Worm (Caenorhabditis elegans) whole organism, young adult: Measurements from ENCODE around the gene C09G12.5.

ENCODE experiments used
- F22D6.2 ChIP-seq: sonication (generic microtip); optimal IDR thresholded peaks from 2 replicates; lab custom pipeline; 2016; ENCODE audit warnings: mild to moderate bottlenecking, missing genetic modification characterization, missing compliant biosample characterization
- K12H6.12 ChIP-seq: fragments of 200-800 bp; sonication (Bioruptor generic); optimal IDR thresholded peaks from 2 replicates; lab custom pipeline; 2018; ENCODE audit warnings: mild to moderate bottlenecking, missing genetic modification characterization, missing compliant biosample characterization
- ama-1 ChIP-seq, 3 experiments: fragments of 150-350 bp in 1 of 3; sonication (generic microtip) in 2 of 3; optimal IDR thresholded peaks; 2 replicates each; lab custom pipeline; 2014 to 2018; ENCODE audit warnings: missing biosample characterization in 2 of 3, missing genetic modification characterization in 2 of 3, missing genetic modification reagents in 2 of 3
- snpc-4 ChIP-seq, 5 experiments: fragments of 150-350 bp in 1 of 5; sonication (generic microtip) in 4 of 5; optimal IDR thresholded peaks; 2 replicates each; lab custom pipeline; 2014 to 2018; ENCODE audit warnings: missing genetic modification characterization in 5 of 5, missing biosample characterization in 3 of 5, antibody characterized with exemption in 2 of 5, mild to moderate bottlenecking in 2 of 5, missing compliant biosample characterization in 2 of 5, missing genotype in 2 of 5, moderate library complexity in 2 of 5, missing genetic modification reagents in 1 of 5

DNA sequence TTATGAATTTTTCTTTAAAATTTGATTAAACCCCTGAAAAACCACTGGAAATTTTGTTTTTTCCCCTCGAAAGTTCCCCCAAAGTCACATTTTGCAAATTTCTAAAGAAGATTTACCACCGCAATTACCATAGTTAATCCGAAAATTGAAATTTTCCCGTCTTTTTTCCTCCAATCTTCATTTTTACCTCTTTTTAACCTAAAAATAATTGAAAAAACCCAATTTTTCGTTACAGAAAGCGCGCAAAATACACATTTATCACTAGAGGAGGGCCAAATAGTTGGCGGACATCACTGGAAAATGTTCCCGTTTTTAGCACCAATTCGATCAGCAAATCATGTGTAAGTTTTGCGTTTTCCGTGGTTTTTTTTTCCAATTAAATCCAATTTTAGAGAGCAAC is 37.5 kb downstream of the C09G12.5 start, which contains the start of gene unc-33:
- no peak for TF ChIP-seq snpc-4 (GFP tag; optimal IDR thresholded peaks at IDR 0.05; lab: Kevin White, UChicago)
- no peak for TF ChIP-seq snpc-4 (tag; optimal IDR thresholded peaks at IDR 0.05; lab: Kevin White, UChicago)
- TF ChIP-seq F22D6.2 (tag; lab: Kevin White, UChicago): no peak
- TF ChIP-seq ama-1 (optimal IDR thresholded peaks at IDR 0.05; lab: Kevin White, UChicago): no peak
- TF ChIP-seq ama-1 (GFP tag; optimal IDR thresholded peaks at IDR 0.05; lab: Kevin White, UChicago): no peak
- no peak for TF ChIP-seq K12H6.12 (tag; lab: Kevin White, UChicago)
